Worm (Caenorhabditis elegans) whole organism, L3 larva: ENCODE data around the gene eif-3.F.

Experiments
- R02D3.7 ChIP-seq: fragments of 150-350 bp; optimal IDR thresholded peaks from 2 replicates; lab custom pipeline; 2014; ENCODE audit warnings: missing biosample characterization, missing genetic modification characterization
- aly-2 ChIP-seq: fragments of 150-350 bp; optimal IDR thresholded peaks from 2 replicates; lab custom pipeline; 2014; ENCODE audit warnings: missing biosample characterization, missing genetic modification characterization
- ama-1 ChIP-seq: fragments of 150-350 bp; optimal IDR thresholded peaks from 2 replicates; lab custom pipeline; 2018
- ceh-16 ChIP-seq: sonication (generic microtip); optimal IDR thresholded peaks from 2 replicates; lab custom pipeline; 2017; ENCODE audit warnings: missing biosample characterization, missing genetic modification characterization
- ceh-28 ChIP-seq: fragments of 150-350 bp; optimal IDR thresholded peaks from 2 replicates; lab custom pipeline; 2014; ENCODE audit warnings: missing biosample characterization, missing genetic modification reagents, missing genetic modification characterization
- ceh-82 ChIP-seq: fragments of 150-350 bp; optimal IDR thresholded peaks from 2 replicates; lab custom pipeline; 2014; ENCODE audit warnings: missing biosample characterization, missing genetic modification characterization
- ceh-9 ChIP-seq: sonication (generic microtip); optimal IDR thresholded peaks from 2 replicates; lab custom pipeline; 2018; ENCODE audit warnings: missing biosample characterization, missing genetic modification characterization
- daf-12 ChIP-seq: fragments of 150-350 bp; optimal IDR thresholded peaks from 2 replicates; lab custom pipeline; 2014; ENCODE audit warnings: missing biosample characterization, missing genetic modification reagents, missing genetic modification characterization
- egl-27 ChIP-seq: sonication (generic microtip); optimal IDR thresholded peaks from 4 replicates; lab custom pipeline; 2017; ENCODE audit warnings: missing biosample characterization, missing genetic modification reagents, missing genetic modification characterization
- egl-5 ChIP-seq: fragments of 150-350 bp; optimal IDR thresholded peaks from 2 replicates; lab custom pipeline; 2017; ENCODE audit warnings: missing biosample characterization, missing genetic modification reagents, missing genetic modification characterization, inconsistent platforms
- elt-2 ChIP-seq: sonication (generic microtip); optimal IDR thresholded peaks from 2 replicates; lab custom pipeline; 2016; ENCODE audit warnings: missing genetic modification reagents, mild to moderate bottlenecking, missing genetic modification characterization, missing compliant biosample characterization
- elt-3 ChIP-seq, 3 experiments: fragments of 150-350 bp in 1 of 3; sonication (generic microtip) in 2 of 3; optimal IDR thresholded peaks; 2 replicates in 2 of 3; 4 replicates in 1 of 3; lab custom pipeline; 2014 to 2017; ENCODE audit warnings: missing biosample characterization in 3 of 3, missing genetic modification characterization in 3 of 3
- fkh-10 ChIP-seq: sonication (generic microtip); optimal IDR thresholded peaks from 2 replicates; lab custom pipeline; 2017; ENCODE audit warnings: missing biosample characterization, missing genetic modification reagents, missing genetic modification characterization
- fkh-2 ChIP-seq: fragments of 150-350 bp; optimal IDR thresholded peaks from 2 replicates; lab custom pipeline; 2014; ENCODE audit warnings: missing biosample characterization, missing genetic modification reagents, missing genetic modification characterization
- hmg-11 ChIP-seq: sonication (generic microtip); optimal IDR thresholded peaks from 2 replicates; lab custom pipeline; 2016; ENCODE audit warnings: missing genetic modification characterization, missing compliant biosample characterization
- lin-15B ChIP-seq: fragments of 150-350 bp; optimal IDR thresholded peaks from 2 replicates; lab custom pipeline; 2014; ENCODE audit warnings: missing biosample characterization, missing genetic modification characterization
- lin-39 ChIP-seq: fragments of 150-350 bp; optimal IDR thresholded peaks from 2 replicates; lab custom pipeline; 2018; ENCODE audit warnings: missing biosample characterization, missing genetic modification reagents, missing genetic modification characterization
- lsy-12 ChIP-seq: sonication (generic microtip); optimal IDR thresholded peaks from 2 replicates; lab custom pipeline; 2016; ENCODE audit warnings: mild to moderate bottlenecking, missing genetic modification characterization, missing compliant biosample characterization
- mml-1 ChIP-seq: fragments of 150-350 bp; sonication (generic microtip); optimal IDR thresholded peaks from 3 replicates; lab custom pipeline; 2014; ENCODE audit warnings: missing biosample characterization, missing genetic modification characterization
- nfya-1 ChIP-seq: sonication (generic microtip); optimal IDR thresholded peaks from 2 replicates; lab custom pipeline; 2017; ENCODE audit warnings: missing genetic modification characterization, mild to moderate bottlenecking, missing compliant biosample characterization, antibody characterized with exemption, moderate library complexity; ENCODE audit not compliant: insufficient read depth
- nhr-11 ChIP-seq: fragments of 150-350 bp; optimal IDR thresholded peaks from 2 replicates; lab custom pipeline; 2014; ENCODE audit warnings: missing biosample characterization, missing genetic modification characterization
- nhr-12 ChIP-seq: fragments of 150-350 bp; optimal IDR thresholded peaks from 2 replicates; lab custom pipeline; 2014; ENCODE audit warnings: missing biosample characterization, missing genetic modification characterization
- nhr-23 ChIP-seq: fragments of 150-350 bp; optimal IDR thresholded peaks from 2 replicates; lab custom pipeline; 2014; ENCODE audit warnings: missing biosample characterization, missing genetic modification reagents, missing genetic modification characterization
- nhr-237 ChIP-seq: fragments of 150-350 bp; optimal IDR thresholded peaks from 2 replicates; lab custom pipeline; 2014; ENCODE audit warnings: missing biosample characterization, missing genetic modification characterization
- nhr-76 ChIP-seq: fragments of 150-350 bp; sonication (generic microtip); optimal IDR thresholded peaks from 5 replicates; lab custom pipeline; 2014; ENCODE audit warnings: missing biosample characterization, missing genetic modification characterization
- nhr-77 ChIP-seq: fragments of 150-350 bp; optimal IDR thresholded peaks from 2 replicates; lab custom pipeline; 2014; ENCODE audit warnings: missing biosample characterization, missing genetic modification characterization
- pha-4 ChIP-seq: fragments of 150-350 bp; optimal IDR thresholded peaks from 2 replicates; lab custom pipeline; 2014; ENCODE audit warnings: missing biosample characterization, missing genetic modification reagents, missing genetic modification characterization
- sea-2 ChIP-seq: fragments of 150-350 bp; sonication (generic microtip); optimal IDR thresholded peaks from 4 replicates; lab custom pipeline; 2014; ENCODE audit warnings: missing biosample characterization, missing genetic modification reagents, missing genetic modification characterization
- tbx-2 ChIP-seq: sonication (generic microtip); optimal IDR thresholded peaks from 2 replicates; lab custom pipeline; 2016; ENCODE audit warnings: mild to moderate bottlenecking, missing genetic modification characterization, missing compliant biosample characterization
- unc-62 ChIP-seq: fragments of 150-350 bp; sonication (generic microtip); optimal IDR thresholded peaks from 4 replicates; lab custom pipeline; 2014; ENCODE audit warnings: missing biosample characterization, missing genetic modification reagents, missing genetic modification characterization
- ztf-4 ChIP-seq: fragments of 150-350 bp; optimal IDR thresholded peaks from 2 replicates; lab custom pipeline; 2014; ENCODE audit warnings: missing biosample characterization, missing genetic modification characterization

The eif-3.F gene

ce11 chrII:9315692-9316091 is 15.8 kb upstream of the eif-3.F start:
- no peak for TF ChIP-seq nhr-76 (tag; lab: Kevin White, UChicago)
- peak; percentile 59 for TF ChIP-seq unc-62 (GFP tag; lab: Kevin White, UChicago)
- TF ChIP-seq sea-2 (GFP tag; lab: Kevin White, UChicago) = no peak
- no peak for TF ChIP-seq nhr-12 (tag; lab: Kevin White, UChicago)
- no peak for TF ChIP-seq egl-27 (tag; lab: Kevin White, UChicago)
- TF ChIP-seq fkh-10 (GFP tag; lab: Kevin White, UChicago) = no peak
- no peak for TF ChIP-seq nhr-11 (tag; lab: Kevin White, UChicago)
- no peak for TF ChIP-seq aly-2 (tag; lab: Kevin White, UChicago)
- TF ChIP-seq nhr-77 (tag; lab: Kevin White, UChicago) = no peak
- TF ChIP-seq nfya-1 = peak; percentile 1
- no peak for TF ChIP-seq ceh-28 (tag; lab: Kevin White, UChicago)
- TF ChIP-seq ceh-9 = no peak
- TF ChIP-seq mml-1 (tag; lab: Kevin White, UChicago) = no peak
- no peak for TF ChIP-seq egl-5 (tag; lab: Kevin White, UChicago)
- TF ChIP-seq tbx-2 (tag; lab: Kevin White, UChicago) = no peak
- TF ChIP-seq daf-12 (tag; lab: Kevin White, UChicago) = no peak
- TF ChIP-seq lsy-12 (tag; lab: Kevin White, UChicago) = no peak

- TF ChIP-seq lin-39 (tag; lab: Kevin White, UChicago) = no peak
Measured at ce11 chrII:9316801-9317200, 14.6 kb upstream of the eif-3.F start.

- TF ChIP-seq nfya-1 = peak; percentile 41
- TF ChIP-seq pha-4 (tag; lab: Kevin White, UChicago) = peak; percentile 70
- TF ChIP-seq sea-2 (GFP tag; lab: Kevin White, UChicago) = no peak
- no peak for TF ChIP-seq ceh-82 (tag; lab: Kevin White, UChicago)
- no peak for TF ChIP-seq aly-2 (tag; lab: Kevin White, UChicago)
- peak; percentile 8 for TF ChIP-seq elt-2
Measured at ce11 chrII:9319058-9319915, 12.2 kb upstream of the eif-3.F start, which contains the start of the genes csa-1 and wdfy-2. csa-1 (minus strand) TSS chrII:9319726. wdfy-2 (plus strand) TSS chrII:9319865.

ce11 chrII:9322870-9323349 is 8.5 kb upstream of the eif-3.F start, which contains the start of gene rab-39:
rab-39 (minus strand) TSS chrII:9322920.
- no peak for TF ChIP-seq fkh-2 (tag; lab: Kevin White, UChicago)
- no peak for TF ChIP-seq elt-3 (tag; optimal IDR thresholded peaks at IDR 0.05; lab: Kevin White, UChicago)
- TF ChIP-seq lin-15B = peak; percentile 31
- peak; percentile 23 for TF ChIP-seq fkh-10 (GFP tag; lab: Kevin White, UChicago)
- TF ChIP-seq egl-27 (tag; lab: Kevin White, UChicago) = no peak
- no peak for TF ChIP-seq ceh-16
- TF ChIP-seq pha-4 (tag; lab: Kevin White, UChicago) = peak; percentile 53
- TF ChIP-seq hmg-11 (tag; lab: Kevin White, UChicago) = peak; percentile 51
- peak; percentile 46 for TF ChIP-seq R02D3.7 (tag; lab: Kevin White, UChicago)
- TF ChIP-seq nfya-1 = peak; percentile 54
- TF ChIP-seq elt-2 = peak; percentile 2
- TF ChIP-seq nhr-23 (tag; lab: Kevin White, UChicago) = no peak
- TF ChIP-seq nhr-237 (tag; lab: Kevin White, UChicago) = no peak
- no peak for TF ChIP-seq aly-2 (tag; lab: Kevin White, UChicago)
- TF ChIP-seq nhr-11 (tag; lab: Kevin White, UChicago) = no peak
- no peak for TF ChIP-seq daf-12 (tag; lab: Kevin White, UChicago)
- TF ChIP-seq lin-39 (tag; lab: Kevin White, UChicago) = peak; percentile 18

ce11 chrII:9323660-9324059 is 7.8 kb upstream of the eif-3.F start, which contains the start of gene egli-1:
egli-1 (plus strand) TSS chrII:9323960.
- TF ChIP-seq ztf-4 (tag; lab: Kevin White, UChicago) = no peak
- TF ChIP-seq ama-1 = no peak
- TF ChIP-seq ceh-82 (tag; lab: Kevin White, UChicago) = no peak
